Fruit fly (Drosophila melanogaster): ENCODE data around the gene CG14658.

CG14658 gene

DNA sequence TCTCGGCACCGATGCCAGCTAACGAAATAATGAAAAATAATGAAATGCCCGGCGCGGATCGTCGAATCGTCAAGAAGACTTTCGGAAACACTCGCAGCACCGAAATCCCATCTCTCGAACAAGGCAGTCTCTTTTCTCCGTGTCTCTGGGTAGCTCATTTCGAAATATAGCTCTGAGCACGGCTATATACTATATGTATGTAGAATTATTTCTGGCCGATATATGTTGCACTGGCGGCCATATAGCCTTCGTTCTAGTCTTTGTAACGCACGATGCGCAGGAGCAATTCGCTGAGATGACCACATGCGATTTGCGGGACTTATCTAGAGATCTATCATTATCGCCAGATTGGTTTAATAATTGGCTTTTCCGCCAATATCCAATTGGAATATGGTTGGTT, 50.1 kb downstream of the CG14658 start, which contains the start of gene CG14655:
Gene CG14655, minus strand, starts transcription at position 41 of the 400 bp plus-strand sequence.
- TF ChIP-seq usp (GFP tag; optimal IDR thresholded peaks at IDR 0.05) (no peak), brk (GFP tag; optimal IDR thresholded peaks at IDR 0.05) (no peak), jim (GFP tag; optimal IDR thresholded peaks at IDR 0.05) (no peak), sage (GFP tag; optimal IDR thresholded peaks at IDR 0.05) (no peak), br (GFP tag; optimal IDR thresholded peaks at IDR 0.05) (no peak), Vsx2 (GFP tag; optimal IDR thresholded peaks at IDR 0.05; ENCODE audit: partially characterized antibody) (no peak), woc (GFP tag; optimal IDR thresholded peaks at IDR 0.05) (no peak), Dif (GFP tag; optimal IDR thresholded peaks at IDR 0.05; ENCODE audit: partially characterized antibody) (no peak), lola (GFP tag; optimal IDR thresholded peaks at IDR 0.05) (no peak), dmrt93B (GFP tag; optimal IDR thresholded peaks at IDR 0.05) (no peak)

All from whole organism, wandering third instar larva.